Fruit fly (Drosophila melanogaster) S2 (cell line): ENCODE measurements around the gene CG8564.

Experiments
- CG8478 ChIP-seq: fragments of >200 bp; optimal IDR thresholded peaks from 2 replicates; lab custom pipeline; 2018
- CTCF ChIP-seq, 2 experiments: fragments of >200 bp; optimal IDR thresholded peaks; 2 replicates each; lab custom pipeline; 2018

- no peak for TF ChIP-seq CTCF (optimal IDR thresholded peaks at IDR 0.05; lab: Kevin White, UChicago)
- TF ChIP-seq CG8478 (lab: Kevin White, UChicago), result no peak
These were observed 6.2 kb downstream of the CG8564 start, which contains the start of the genes SMSr and smid for dm6 chr3L:7381359-7381976.
